Worm (Caenorhabditis elegans): Measurements from ENCODE around the gene srg-15.

DNA sequence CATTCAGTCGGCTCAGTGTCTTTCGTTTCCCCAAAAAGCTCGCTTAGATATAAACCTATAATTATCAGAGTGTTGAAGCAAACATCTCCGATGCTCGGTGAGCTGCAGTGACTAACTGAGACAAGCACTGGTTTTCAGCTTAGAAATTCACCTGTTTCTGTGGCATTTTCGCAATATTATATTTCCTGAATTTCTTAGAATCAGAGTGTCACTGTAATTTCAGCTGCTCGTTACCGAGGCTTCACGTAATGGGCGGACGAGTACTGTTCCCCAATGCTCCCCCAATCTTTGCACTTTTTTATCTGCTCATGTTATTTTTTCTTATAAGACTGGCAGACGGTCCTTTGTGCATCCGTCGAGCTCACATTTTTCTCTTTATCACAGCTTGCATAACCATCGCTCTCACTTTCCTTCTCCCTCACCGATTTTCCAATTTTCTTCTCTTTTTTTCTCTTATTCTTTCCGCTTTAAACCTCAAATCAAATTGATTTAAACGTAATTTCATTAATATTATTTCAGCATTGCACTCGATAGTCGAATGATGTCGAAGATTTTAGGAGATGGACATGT, 11.8 kb upstream of the srg-15 start, which contains the start of gene trcs-2:
- TF ChIP-seq ZK546.5 (tag; optimal IDR thresholded peaks at IDR 0.05) (no peak), nhr-67 (tag; optimal IDR thresholded peaks at IDR 0.05) (no peak), ama-1 (optimal IDR thresholded peaks at IDR 0.05) (no peak), unc-39 (tag; optimal IDR thresholded peaks at IDR 0.05) (no peak), lin-15B (tag; optimal IDR thresholded peaks at IDR 0.05) (no peak), fos-1 (tag; optimal IDR thresholded peaks at IDR 0.05) (no peak), ceh-82 (tag; optimal IDR thresholded peaks at IDR 0.05) (no peak), daf-12 (tag; optimal IDR thresholded peaks at IDR 0.05) (no peak), R02D3.7 (tag; optimal IDR thresholded peaks at IDR 0.05) (no peak), nhr-77 (tag; optimal IDR thresholded peaks at IDR 0.05) (no peak), unc-62 (GFP tag; optimal IDR thresholded peaks at IDR 0.05) (no peak), pha-4 (tag; optimal IDR thresholded peaks at IDR 0.05) (no peak)
